Fruit fly (Drosophila melanogaster): Measurements from ENCODE around the gene Ten-a.

Ten-a gene

dm6 chrX:12207151-12207550 is 163.7 kb downstream of the Ten-a start:
- TF ChIP-seq CG17801 (GFP tag; optimal IDR thresholded peaks at IDR 0.05; ENCODE audit: partially characterized antibody), result no peak

- TF ChIP-seq CG17801 (GFP tag; optimal IDR thresholded peaks at IDR 0.05; ENCODE audit: partially characterized antibody), result no peak
These were observed 164.1 kb downstream of the Ten-a start for dm6 chrX:12207595-12207994.

- no peak for TF ChIP-seq CG17801 (GFP tag; optimal IDR thresholded peaks at IDR 0.05; ENCODE audit: partially characterized antibody)
These were observed 169.3 kb downstream of the Ten-a start for dm6 chrX:12212766-12213165.

- no peak for TF ChIP-seq CG17801 (GFP tag; optimal IDR thresholded peaks at IDR 0.05; ENCODE audit: partially characterized antibody)
These were observed 174.1 kb downstream of the Ten-a start for dm6 chrX:12217572-12217971.

dm6 chrX:12221496-12221895 is 178.0 kb downstream of the Ten-a start:
- TF ChIP-seq CG17801 (GFP tag; optimal IDR thresholded peaks at IDR 0.05; ENCODE audit: partially characterized antibody), result no peak

dm6 chrX:12222890-12223345 is 179.4 kb downstream of the Ten-a start:
- TF ChIP-seq CG17801 (GFP tag; optimal IDR thresholded peaks at IDR 0.05; ENCODE audit: partially characterized antibody), result no peak

dm6 chrX:12225325-12225972 is 182.0 kb downstream of the Ten-a start:
- TF ChIP-seq CG17801 (GFP tag; optimal IDR thresholded peaks at IDR 0.05; ENCODE audit: partially characterized antibody), result no peak

- no peak for TF ChIP-seq CG17801 (GFP tag; optimal IDR thresholded peaks at IDR 0.05; ENCODE audit: partially characterized antibody)
These were observed 183.1 kb downstream of the Ten-a start for dm6 chrX:12226561-12226960.

- no peak for TF ChIP-seq CG17801 (GFP tag; optimal IDR thresholded peaks at IDR 0.05; ENCODE audit: partially characterized antibody)
These were observed 184.5 kb downstream of the Ten-a start for dm6 chrX:12227975-12228374.

- no peak for TF ChIP-seq CG17801 (GFP tag; optimal IDR thresholded peaks at IDR 0.05; ENCODE audit: partially characterized antibody)
These were observed 192.3 kb downstream of the Ten-a start, which contains the start of gene CG32655 for dm6 chrX:12235777-12236176. CG32655 (minus strand) TSS chrX:12235877.

dm6 chrX:12239500-12239899 is 196.0 kb downstream of the Ten-a start:
- no peak for TF ChIP-seq CG17801 (GFP tag; optimal IDR thresholded peaks at IDR 0.05; ENCODE audit: partially characterized antibody)

dm6 chrX:12241032-12241431 is 197.5 kb downstream of the Ten-a start:
- TF ChIP-seq CG17801 (GFP tag; optimal IDR thresholded peaks at IDR 0.05; ENCODE audit: partially characterized antibody), result no peak

- TF ChIP-seq CG17801 (GFP tag; optimal IDR thresholded peaks at IDR 0.05; ENCODE audit: partially characterized antibody), result no peak
These were observed 198.9 kb downstream of the Ten-a start for dm6 chrX:12242375-12242774.

- TF ChIP-seq CG17801 (GFP tag; optimal IDR thresholded peaks at IDR 0.05; ENCODE audit: partially characterized antibody), result no peak
These were observed 202.1 kb downstream of the Ten-a start for dm6 chrX:12245622-12246021.

dm6 chrX:12246285-12246684 is 202.8 kb downstream of the Ten-a start:
- TF ChIP-seq CG17801 (GFP tag; optimal IDR thresholded peaks at IDR 0.05; ENCODE audit: partially characterized antibody), result no peak

- TF ChIP-seq CG17801 (GFP tag; optimal IDR thresholded peaks at IDR 0.05; ENCODE audit: partially characterized antibody), result no peak
These were observed 204.6 kb downstream of the Ten-a start for dm6 chrX:12248049-12248448.

- no peak for TF ChIP-seq CG17801 (GFP tag; optimal IDR thresholded peaks at IDR 0.05; ENCODE audit: partially characterized antibody)
These were observed 205.3 kb downstream of the Ten-a start for dm6 chrX:12248836-12249235.

Measured in ovary, adult (tissue).